Worm (Caenorhabditis elegans): ENCODE results near the gene C15B12.1.

The C15B12.1 gene

ce11 chrX:6435812-6436211 lies 40.8 kb upstream of the C15B12.1 start:
- TF ChIP-seq spr-3 (GFP tag; optimal IDR thresholded peaks at IDR 0.05) (no peak), lin-38 (GFP tag; IDR thresholded peaks at IDR 0.05) (no peak), zfp-2 (tag; optimal IDR thresholded peaks at IDR 0.05) (no peak), lim-7 (GFP tag; IDR thresholded peaks at IDR 0.05) (no peak), Y5F2A.4 (GFP tag; optimal IDR thresholded peaks at IDR 0.05) (no peak), hlh-11 (tag; optimal IDR thresholded peaks at IDR 0.05) (no peak), mdt-29 (GFP tag; IDR thresholded peaks at IDR 0.05) (no peak)

- TF ChIP-seq sdz-12 (GFP tag; optimal IDR thresholded peaks at IDR 0.05) = no peak
- TF ChIP-seq ceh-28 (tag; optimal IDR thresholded peaks at IDR 0.05) = no peak
- no peak for TF ChIP-seq egl-27 (tag; optimal IDR thresholded peaks at IDR 0.05)
- no peak for TF ChIP-seq hif-1 (tag; optimal IDR thresholded peaks at IDR 0.05)
- no peak for TF ChIP-seq tag-97 (GFP tag; IDR thresholded peaks at IDR 0.05)
- no peak for TF ChIP-seq Y105C5A.15 (GFP tag; IDR thresholded peaks at IDR 0.05)
- TF ChIP-seq F26F4.8 (GFP tag; conservative IDR thresholded peaks at IDR 0.05) = no peak
- TF ChIP-seq zip-2 (tag; optimal IDR thresholded peaks at IDR 0.05) = no peak
- no peak for TF ChIP-seq mdl-1 (tag; optimal IDR thresholded peaks at IDR 0.05)
- TF ChIP-seq F10B5.3 (tag; optimal IDR thresholded peaks at IDR 0.05) = no peak
- TF ChIP-seq nhr-48 (tag; optimal IDR thresholded peaks at IDR 0.05) = no peak
- TF ChIP-seq unc-39 (tag; optimal IDR thresholded peaks at IDR 0.05) = no peak
- no peak for TF ChIP-seq nhr-111 (GFP tag; optimal IDR thresholded peaks at IDR 0.05)
- TF ChIP-seq Y48G9A.11 (GFP tag; IDR thresholded peaks at IDR 0.05) = no peak
- TF ChIP-seq ceh-82 (tag; optimal IDR thresholded peaks at IDR 0.05) = no peak
- TF ChIP-seq tra-1 (GFP tag; IDR thresholded peaks at IDR 0.05) = no peak
- no peak for TF ChIP-seq lin-15B (tag; optimal IDR thresholded peaks at IDR 0.05)
- no peak for TF ChIP-seq pqm-1 (tag; optimal IDR thresholded peaks at IDR 0.05)
- TF ChIP-seq jun-1 (tag; optimal IDR thresholded peaks at IDR 0.05) = no peak
Measured at ce11 chrX:6437545-6437944, 39.1 kb upstream of the C15B12.1 start, which contains the start of gene K10C2.8. Gene K10C2.8, minus strand, starts transcription at chrX:6437645.

ce11 chrX:6440464-6440863 lies 36.1 kb upstream of the C15B12.1 start, which contains the start of gene K10C2.14:
Gene K10C2.14, minus strand, starts transcription at chrX:6440564.
- no peak for TF ChIP-seq snpc-1.2 (GFP tag; IDR thresholded peaks at IDR 0.05)
- no peak for TF ChIP-seq nhr-42 (GFP tag; IDR thresholded peaks at IDR 0.05)
- TF ChIP-seq T26A8.4 (GFP tag; IDR thresholded peaks at IDR 0.05) = no peak
- TF ChIP-seq ama-1 (optimal IDR thresholded peaks at IDR 0.05) = no peak
- TF ChIP-seq ZK546.5 (tag; optimal IDR thresholded peaks at IDR 0.05) = no peak
- TF ChIP-seq ceh-28 (tag; optimal IDR thresholded peaks at IDR 0.05) = no peak
- TF ChIP-seq Y48G9A.11 (GFP tag; IDR thresholded peaks at IDR 0.05) = no peak
- TF ChIP-seq nhr-41 (GFP tag; IDR thresholded peaks at IDR 0.05) = no peak
- TF ChIP-seq aly-2 (tag; optimal IDR thresholded peaks at IDR 0.05) = no peak

- TF ChIP-seq egl-43 (GFP tag; IDR thresholded peaks at IDR 0.05) = no peak
- no peak for TF ChIP-seq F44E2.7 (GFP tag; IDR thresholded peaks at IDR 0.05)
- peak; percentile 19 for TF ChIP-seq dve-1 (tag; optimal IDR thresholded peaks at IDR 0.05; ENCODE audit: insufficient read depth)
Measured at ce11 chrX:6443373-6443772, 33.2 kb upstream of the C15B12.1 start, which contains the start of gene K10C2.7. Gene K10C2.7, minus strand, starts transcription at chrX:6443473.

- TF ChIP-seq dmd-6 (GFP tag; IDR thresholded peaks at IDR 0.05) (peak; percentile 51), nhr-28 (tag; optimal IDR thresholded peaks at IDR 0.05) (peak; percentile 22), lin-39 (tag; optimal IDR thresholded peaks at IDR 0.05) (no peak), pqm-1 (tag; optimal IDR thresholded peaks at IDR 0.05) (peak; percentile 28), dmd-8 (GFP tag; IDR thresholded peaks at IDR 0.05) (no peak), php-3 (GFP tag; IDR thresholded peaks at IDR 0.05) (peak; percentile 99), ceh-32 (tag; optimal IDR thresholded peaks at IDR 0.05; ENCODE audit: poor library complexity) (no peak), daf-16 (GFP tag; optimal IDR thresholded peaks at IDR 0.05) (no peak), daf-16 (tag; optimal IDR thresholded peaks at IDR 0.05) (peak; percentile 91), mxl-2 (GFP tag; conservative IDR thresholded peaks at IDR 0.05) (no peak), dve-1 (tag; optimal IDR thresholded peaks at IDR 0.05; ENCODE audit: insufficient read depth) (peak; percentile 89), T20F7.1 (GFP tag; optimal IDR thresholded peaks at IDR 0.05) (peak; percentile 5)
Measured at ce11 chrX:6445239-6445638, 31.4 kb upstream of the C15B12.1 start.
